Worm (Caenorhabditis elegans) whole organism, midembryonic: ENCODE measurements around the gene ttbk-3.

ENCODE experiments used
- T22C8.4 ChIP-seq: fragments of 200-800 bp; sonication (Bioruptor generic); IDR thresholded peaks from 2 replicates; pipeline ENCODE4 v1.3.6; 2022; ENCODE audit warnings: missing genetic modification characterization, missing compliant biosample characterization
- cog-1 ChIP-seq: sonication (generic microtip); optimal IDR thresholded peaks from 2 replicates; lab custom pipeline; 2016; ENCODE audit warnings: missing genetic modification characterization, missing compliant biosample characterization
- flt-1 ChIP-seq: fragments of 200-800 bp; sonication (Bioruptor generic); IDR thresholded peaks from 2 replicates; pipeline ENCODE4 v1.3.6; 2022; ENCODE audit warnings: missing genetic modification characterization, missing compliant biosample characterization
- klf-2 ChIP-seq: fragments of 200-800 bp; sonication (Bioruptor generic); conservative IDR thresholded peaks from 2 replicates; pipeline ENCODE4 v1.3.6; 2022; ENCODE audit warnings: missing genetic modification reagents, missing genetic modification characterization, missing compliant biosample characterization
- med-1 ChIP-seq: sonication (generic microtip); optimal IDR thresholded peaks from 2 replicates; lab custom pipeline; 2017; ENCODE audit warnings: missing genetic modification characterization, mild to moderate bottlenecking, missing compliant biosample characterization, antibody characterized with exemption, missing genetic modification reagents; ENCODE audit not compliant: insufficient read depth
- ref-1 ChIP-seq: fragments of 200-800 bp; sonication (Bioruptor generic); conservative IDR thresholded peaks from 2 replicates; pipeline ENCODE4 v1.3.6; 2022; ENCODE audit warnings: missing genetic modification reagents, missing genetic modification characterization, missing compliant biosample characterization
- tab-1 ChIP-seq: fragments of 200-800 bp; sonication (Bioruptor generic); IDR thresholded peaks from 2 replicates; pipeline ENCODE4 v1.3.6; 2022; ENCODE audit warnings: missing genetic modification characterization, missing compliant biosample characterization
- ztf-23 ChIP-seq: fragments of 200-800 bp; sonication (Bioruptor generic); IDR thresholded peaks from 2 replicates; pipeline ENCODE4 v1.3.6; 2022; ENCODE audit warnings: missing genetic modification reagents, missing genetic modification characterization, missing compliant biosample characterization
- ztf-29 ChIP-seq: fragments of 200-800 bp; sonication (Bioruptor generic); IDR thresholded peaks from 2 replicates; pipeline ENCODE4 v1.3.6; 2022; ENCODE audit warnings: missing genetic modification reagents, missing genetic modification characterization, missing compliant biosample characterization

ttbk-3 gene

ce11 chrIV:9889857-9890256 lies at the start of gene ttbk-3:
Gene ttbk-3 (minus strand): TSS chrIV:9889957.
- TF ChIP-seq tab-1, result no peak
- no peak for TF ChIP-seq med-1
- TF ChIP-seq ref-1 (GFP tag; lab: Robert Waterston, UW), result no peak
- no peak for TF ChIP-seq T22C8.4 (GFP tag; lab: Robert Waterston, UW)

DNA sequence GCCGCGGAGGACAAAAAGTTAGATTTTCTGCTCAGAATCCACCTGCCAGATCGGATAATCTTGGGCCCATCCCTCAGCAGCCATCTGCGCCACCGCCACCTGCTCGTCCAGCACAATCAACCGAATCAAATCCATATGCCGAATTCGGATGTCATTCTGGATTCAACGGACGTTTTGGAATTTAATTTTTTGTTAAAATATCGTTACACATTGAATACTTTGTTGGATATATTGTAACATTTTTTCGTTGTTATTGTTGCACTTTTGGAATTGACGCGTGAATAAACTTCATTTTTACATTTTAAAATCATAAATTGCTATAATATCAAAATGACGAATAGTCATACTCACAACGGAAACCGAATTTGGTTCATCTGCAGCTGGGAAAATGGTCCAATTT lies 43.8 kb upstream of the ttbk-3 start, which contains the start of gene spe-29:
Gene spe-29, plus strand, starts transcription at position 301 of the 400 bp plus-strand sequence.
- no peak for TF ChIP-seq flt-1
- no peak for TF ChIP-seq med-1
- TF ChIP-seq ztf-23 (GFP tag; lab: Robert Waterston, UW), result no peak
- no peak for TF ChIP-seq ztf-29 (GFP tag; lab: Robert Waterston, UW)
- TF ChIP-seq ref-1 (GFP tag; lab: Robert Waterston, UW), result no peak
- no peak for TF ChIP-seq cog-1 (tag; lab: Kevin White, UChicago)

DNA sequence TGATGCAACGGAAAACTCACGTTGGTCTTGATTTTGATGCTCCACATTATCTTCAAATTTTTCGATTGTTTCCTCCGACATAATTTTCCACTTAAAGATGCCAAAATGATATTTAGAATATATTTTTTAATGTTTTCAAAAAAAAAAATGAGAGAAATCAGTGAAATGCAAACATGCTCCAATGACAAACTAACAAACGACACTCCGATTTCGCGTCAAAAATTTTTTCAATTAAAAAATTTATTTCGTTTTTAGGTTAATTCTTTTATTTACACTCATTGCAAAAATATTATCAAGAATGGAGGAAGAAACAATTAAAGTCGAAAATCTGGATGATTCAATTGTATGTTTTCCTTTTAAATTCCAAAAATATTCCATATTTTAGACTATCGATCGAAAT lies 42.3 kb upstream of the ttbk-3 start, which contains the start of the genes trmt-10A and F25H8.2:
Gene trmt-10A, minus strand, starts transcription at position 159 of the 400 bp plus-strand sequence.
Gene F25H8.2, plus strand, starts transcription at position 181 of the 400 bp plus-strand sequence.
- TF ChIP-seq ref-1 (GFP tag; lab: Robert Waterston, UW) (no peak), med-1 (no peak), cog-1 (tag; lab: Kevin White, UChicago) (no peak), tab-1 (no peak), flt-1 (no peak), ztf-23 (GFP tag; lab: Robert Waterston, UW) (no peak), klf-2 (GFP tag; lab: Robert Waterston, UW) (no peak), ztf-29 (GFP tag; lab: Robert Waterston, UW) (no peak), T22C8.4 (GFP tag; lab: Robert Waterston, UW) (no peak)

DNA sequence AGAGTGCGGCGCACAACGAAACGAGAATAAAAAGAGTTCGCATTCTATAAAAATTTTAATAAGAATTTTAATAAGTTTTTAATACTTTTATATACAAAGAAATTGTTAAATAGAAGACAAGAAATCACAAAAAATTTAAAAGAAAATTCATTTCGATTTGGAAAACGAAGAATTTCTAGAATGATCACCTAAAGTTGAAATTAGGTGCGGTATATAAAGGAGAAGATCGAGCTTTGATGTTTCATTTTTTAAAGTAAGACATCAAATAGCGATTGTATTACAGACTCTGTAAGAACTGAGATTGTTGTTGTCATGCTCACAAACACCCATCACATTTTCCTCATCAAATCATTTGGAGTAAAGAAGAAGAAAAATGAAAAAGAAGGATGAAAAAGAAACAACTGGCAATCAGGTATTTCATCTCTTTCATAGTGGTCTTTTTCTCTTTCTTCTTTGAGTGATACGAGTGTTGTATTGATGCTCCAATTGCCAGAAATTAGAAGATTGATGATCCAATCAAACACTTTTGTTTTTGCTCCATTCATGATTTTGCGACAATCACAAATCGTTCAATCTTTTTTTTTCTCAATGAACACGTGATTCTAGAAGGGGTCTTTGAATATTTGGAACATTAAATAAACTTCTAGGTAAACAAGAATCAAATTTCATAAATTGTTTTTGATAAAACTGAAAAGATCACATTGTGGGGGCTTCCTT lies 38.6 kb upstream of the ttbk-3 start, which contains the start of gene dur-1:
Gene dur-1, minus strand, starts transcription at position 51 of the 717 bp plus-strand sequence.
- TF ChIP-seq flt-1 (no peak), cog-1 (tag; lab: Kevin White, UChicago) (no peak), ztf-29 (GFP tag; lab: Robert Waterston, UW) (no peak), T22C8.4 (GFP tag; lab: Robert Waterston, UW) (no peak), ref-1 (GFP tag; lab: Robert Waterston, UW) (no peak), klf-2 (GFP tag; lab: Robert Waterston, UW) (no peak)

- TF ChIP-seq flt-1 (no peak), ztf-23 (GFP tag; lab: Robert Waterston, UW) (no peak), T22C8.4 (GFP tag; lab: Robert Waterston, UW) (no peak)
These were observed 34.7 kb upstream of the ttbk-3 start for ce11 chrIV:9924419-9924818.

ce11 chrIV:9920426-9920825 lies 30.7 kb upstream of the ttbk-3 start:
- TF ChIP-seq tab-1 (no peak), med-1 (no peak), T22C8.4 (GFP tag; lab: Robert Waterston, UW) (no peak), flt-1 (no peak), ztf-29 (GFP tag; lab: Robert Waterston, UW) (no peak), ztf-23 (GFP tag; lab: Robert Waterston, UW) (no peak), klf-2 (GFP tag; lab: Robert Waterston, UW) (no peak), ref-1 (GFP tag; lab: Robert Waterston, UW) (no peak)

- no peak for TF ChIP-seq klf-2 (GFP tag; lab: Robert Waterston, UW)
- TF ChIP-seq ztf-29 (GFP tag; lab: Robert Waterston, UW), result no peak
- TF ChIP-seq tab-1, result no peak
- no peak for TF ChIP-seq ref-1 (GFP tag; lab: Robert Waterston, UW)
- TF ChIP-seq med-1, result no peak
- TF ChIP-seq ztf-23 (GFP tag; lab: Robert Waterston, UW), result no peak
- no peak for TF ChIP-seq cog-1 (tag; lab: Kevin White, UChicago)
- no peak for TF ChIP-seq flt-1
- no peak for TF ChIP-seq T22C8.4 (GFP tag; lab: Robert Waterston, UW)
These were observed 28.3 kb upstream of the ttbk-3 start for ce11 chrIV:9918021-9918420.

DNA sequence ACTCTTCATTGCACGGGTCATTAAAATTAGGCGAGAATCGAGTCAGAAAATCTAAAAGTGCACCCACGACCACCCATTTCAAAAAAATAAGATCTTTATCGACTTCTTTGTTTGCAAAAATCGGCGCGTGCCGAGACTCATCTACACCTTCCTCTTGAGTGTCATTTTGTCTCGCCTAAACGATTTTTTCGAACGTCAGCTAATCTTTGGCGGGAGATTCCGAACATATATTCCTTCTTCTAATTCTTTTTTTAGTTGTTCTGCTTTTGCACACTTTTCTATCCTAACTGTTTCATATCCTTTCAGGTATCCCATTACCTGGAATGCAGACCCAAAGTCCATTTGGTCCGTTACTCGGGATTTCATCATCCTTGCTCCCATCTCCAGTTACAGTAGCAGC lies 26.5 kb upstream of the ttbk-3 start, which contains the start of gene bed-3:
Gene bed-3, plus strand, starts transcription at position 301 of the 400 bp plus-strand sequence.
- TF ChIP-seq ztf-23 (GFP tag; lab: Robert Waterston, UW), result no peak
- TF ChIP-seq tab-1, result no peak
- no peak for TF ChIP-seq klf-2 (GFP tag; lab: Robert Waterston, UW)
- no peak for TF ChIP-seq ref-1 (GFP tag; lab: Robert Waterston, UW)

DNA sequence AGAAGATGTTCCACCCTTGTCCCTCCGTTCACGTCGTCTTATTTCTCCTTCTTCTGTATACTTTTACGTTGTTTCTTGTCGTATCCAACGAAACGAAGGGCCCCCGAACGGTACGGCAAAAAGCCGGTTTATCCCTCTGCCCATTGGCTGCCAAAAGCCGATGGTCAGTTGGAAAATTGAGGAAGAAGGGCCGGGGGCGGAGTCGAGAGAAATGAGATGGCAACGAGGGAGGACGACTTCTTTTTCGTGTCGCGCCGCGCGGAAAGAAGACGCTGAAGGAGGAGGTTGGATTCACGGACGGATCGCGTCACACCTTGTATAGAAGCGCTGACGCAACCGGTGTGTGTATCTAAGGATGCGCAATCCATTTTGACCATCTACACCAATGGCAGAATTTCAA lies 25.4 kb upstream of the ttbk-3 start:
- no peak for TF ChIP-seq tab-1
- TF ChIP-seq ztf-29 (GFP tag; lab: Robert Waterston, UW), result no peak
- no peak for TF ChIP-seq ref-1 (GFP tag; lab: Robert Waterston, UW)
- no peak for TF ChIP-seq T22C8.4 (GFP tag; lab: Robert Waterston, UW)
- TF ChIP-seq med-1, result no peak
- TF ChIP-seq ztf-23 (GFP tag; lab: Robert Waterston, UW), result no peak
- TF ChIP-seq flt-1, result no peak
- no peak for TF ChIP-seq cog-1 (tag; lab: Kevin White, UChicago)
- no peak for TF ChIP-seq klf-2 (GFP tag; lab: Robert Waterston, UW)

- TF ChIP-seq ref-1 (GFP tag; lab: Robert Waterston, UW) (no peak), tab-1 (no peak), med-1 (no peak), flt-1 (no peak), ztf-23 (GFP tag; lab: Robert Waterston, UW) (no peak), klf-2 (GFP tag; lab: Robert Waterston, UW) (no peak), ztf-29 (GFP tag; lab: Robert Waterston, UW) (no peak), cog-1 (tag; lab: Kevin White, UChicago) (no peak), T22C8.4 (GFP tag; lab: Robert Waterston, UW) (no peak)
These were observed 23.3 kb upstream of the ttbk-3 start for ce11 chrIV:9913064-9913463.
